Fruit fly (Drosophila melanogaster): ENCODE measurements around the gene IFT57.

Gene IFT57

dm6 chr2L:3543062-3543461 is 12.5 kb downstream of the IFT57 start:
- TF ChIP-seq insv (optimal IDR thresholded peaks at IDR 0.05) = no peak
- no peak for TF ChIP-seq h (optimal IDR thresholded peaks at IDR 0.05)
- no peak for TF ChIP-seq Sin3A (optimal IDR thresholded peaks at IDR 0.05)
- no peak for TF ChIP-seq Myc (optimal IDR thresholded peaks at IDR 0.05)
- no peak for TF ChIP-seq ttk (optimal IDR thresholded peaks at IDR 0.05)
- TF ChIP-seq psq (optimal IDR thresholded peaks at IDR 0.05) = no peak

dm6 chr2L:3545033-3545666 is 14.6 kb downstream of the IFT57 start:
- TF ChIP-seq Sin3A (optimal IDR thresholded peaks at IDR 0.05) (no peak), ttk (optimal IDR thresholded peaks at IDR 0.05) (no peak), h (optimal IDR thresholded peaks at IDR 0.05) (no peak), Myc (optimal IDR thresholded peaks at IDR 0.05) (no peak), insv (optimal IDR thresholded peaks at IDR 0.05) (no peak), psq (optimal IDR thresholded peaks at IDR 0.05) (no peak)

dm6 chr2L:3547512-3547911 is 16.9 kb downstream of the IFT57 start:
- TF ChIP-seq ttk (optimal IDR thresholded peaks at IDR 0.05) (no peak), insv (optimal IDR thresholded peaks at IDR 0.05) (no peak), Myc (optimal IDR thresholded peaks at IDR 0.05) (no peak), h (optimal IDR thresholded peaks at IDR 0.05) (no peak)

dm6 chr2L:3548879-3549278 is 18.3 kb downstream of the IFT57 start:
- TF ChIP-seq insv (optimal IDR thresholded peaks at IDR 0.05) (no peak), ttk (optimal IDR thresholded peaks at IDR 0.05) (no peak)

- no peak for TF ChIP-seq Sin3A (optimal IDR thresholded peaks at IDR 0.05)
- no peak for TF ChIP-seq Myc (optimal IDR thresholded peaks at IDR 0.05)
- no peak for TF ChIP-seq insv (optimal IDR thresholded peaks at IDR 0.05)
- TF ChIP-seq h (optimal IDR thresholded peaks at IDR 0.05) = no peak
- TF ChIP-seq ttk (optimal IDR thresholded peaks at IDR 0.05) = no peak
- TF ChIP-seq psq (optimal IDR thresholded peaks at IDR 0.05) = no peak
Observed at dm6 chr2L:3549742-3550141, 19.2 kb downstream of the IFT57 start.

dm6 chr2L:3550583-3550982 is 20.0 kb downstream of the IFT57 start:
- no peak for TF ChIP-seq Sin3A (optimal IDR thresholded peaks at IDR 0.05)
- no peak for TF ChIP-seq h (optimal IDR thresholded peaks at IDR 0.05)
- TF ChIP-seq insv (optimal IDR thresholded peaks at IDR 0.05) = no peak
- no peak for TF ChIP-seq ttk (optimal IDR thresholded peaks at IDR 0.05)
- TF ChIP-seq Myc (optimal IDR thresholded peaks at IDR 0.05) = no peak

- TF ChIP-seq psq (optimal IDR thresholded peaks at IDR 0.05) (no peak), insv (optimal IDR thresholded peaks at IDR 0.05) (no peak), ttk (optimal IDR thresholded peaks at IDR 0.05) (no peak), h (optimal IDR thresholded peaks at IDR 0.05) (no peak), Myc (optimal IDR thresholded peaks at IDR 0.05) (no peak), Sin3A (optimal IDR thresholded peaks at IDR 0.05) (no peak)
Observed at dm6 chr2L:3552773-3553172, 22.2 kb downstream of the IFT57 start.

- TF ChIP-seq ttk (optimal IDR thresholded peaks at IDR 0.05) (no peak), Myc (optimal IDR thresholded peaks at IDR 0.05) (no peak), h (optimal IDR thresholded peaks at IDR 0.05) (no peak), insv (optimal IDR thresholded peaks at IDR 0.05) (no peak), psq (optimal IDR thresholded peaks at IDR 0.05) (no peak), Sin3A (optimal IDR thresholded peaks at IDR 0.05) (no peak)
Observed at dm6 chr2L:3553902-3554301, 23.3 kb downstream of the IFT57 start.

dm6 chr2L:3555408-3556058 is 24.9 kb downstream of the IFT57 start:
- no peak for TF ChIP-seq insv (optimal IDR thresholded peaks at IDR 0.05)
- no peak for TF ChIP-seq ttk (optimal IDR thresholded peaks at IDR 0.05)
- no peak for TF ChIP-seq Myc (optimal IDR thresholded peaks at IDR 0.05)
- TF ChIP-seq psq (optimal IDR thresholded peaks at IDR 0.05) = no peak
- no peak for TF ChIP-seq h (optimal IDR thresholded peaks at IDR 0.05)
- TF ChIP-seq Sin3A (optimal IDR thresholded peaks at IDR 0.05) = no peak

- TF ChIP-seq Myc (optimal IDR thresholded peaks at IDR 0.05) = no peak
- no peak for TF ChIP-seq ttk (optimal IDR thresholded peaks at IDR 0.05)
- no peak for TF ChIP-seq psq (optimal IDR thresholded peaks at IDR 0.05)
- TF ChIP-seq insv (optimal IDR thresholded peaks at IDR 0.05) = no peak
- TF ChIP-seq Sin3A (optimal IDR thresholded peaks at IDR 0.05) = no peak
- TF ChIP-seq h (optimal IDR thresholded peaks at IDR 0.05) = no peak
Observed at dm6 chr2L:3556937-3557336, 26.3 kb downstream of the IFT57 start.

- no peak for TF ChIP-seq Sin3A (optimal IDR thresholded peaks at IDR 0.05)
- TF ChIP-seq insv (optimal IDR thresholded peaks at IDR 0.05) = no peak
- TF ChIP-seq Myc (optimal IDR thresholded peaks at IDR 0.05) = no peak
- no peak for TF ChIP-seq psq (optimal IDR thresholded peaks at IDR 0.05)
- TF ChIP-seq ttk (optimal IDR thresholded peaks at IDR 0.05) = no peak
- TF ChIP-seq h (optimal IDR thresholded peaks at IDR 0.05) = no peak
Observed at dm6 chr2L:3557471-3557870, 26.9 kb downstream of the IFT57 start.

dm6 chr2L:3558299-3558698 is 27.7 kb downstream of the IFT57 start:
- TF ChIP-seq ttk (optimal IDR thresholded peaks at IDR 0.05) = no peak
- TF ChIP-seq Myc (optimal IDR thresholded peaks at IDR 0.05) = no peak
- no peak for TF ChIP-seq psq (optimal IDR thresholded peaks at IDR 0.05)
- no peak for TF ChIP-seq Sin3A (optimal IDR thresholded peaks at IDR 0.05)
- no peak for TF ChIP-seq h (optimal IDR thresholded peaks at IDR 0.05)
- TF ChIP-seq insv (optimal IDR thresholded peaks at IDR 0.05) = no peak

- TF ChIP-seq psq (optimal IDR thresholded peaks at IDR 0.05) (no peak), Sin3A (optimal IDR thresholded peaks at IDR 0.05) (no peak), ttk (optimal IDR thresholded peaks at IDR 0.05) (no peak), h (optimal IDR thresholded peaks at IDR 0.05) (no peak)
Observed at dm6 chr2L:3559647-3560046, 29.1 kb downstream of the IFT57 start.
